Fruit fly (Drosophila melanogaster) whole organism, embryonic: ENCODE results near the gene Sfp93F.

Source experiments
- Blimp-1 ChIP-seq: fragments of 200-800 bp; sonication (Bioruptor generic); optimal IDR thresholded peaks from 3 replicates; lab custom pipeline; 2018; ENCODE audit warnings: missing biosample characterization, missing genetic modification characterization, mild to moderate bottlenecking, moderate library complexity, missing genetic modification reagents
- BtbVII ChIP-seq: fragments of 200-800 bp; sonication (Bioruptor generic); optimal IDR thresholded peaks from 3 replicates; lab custom pipeline; 2017; ENCODE audit warnings: missing biosample characterization, mild to moderate bottlenecking, missing genetic modification characterization
- Bteb2 ChIP-seq: fragments of 200-800 bp; sonication (Bioruptor generic); optimal IDR thresholded peaks from 2 replicates; lab custom pipeline; 2016; ENCODE audit warnings: missing biosample characterization, missing genetic modification characterization
- CG10209 ChIP-seq: fragments of 200-800 bp; sonication (Bioruptor generic); optimal IDR thresholded peaks from 3 replicates; lab custom pipeline; 2017; ENCODE audit warnings: missing biosample characterization, mild to moderate bottlenecking, missing genetic modification characterization, missing genetic modification reagents
- CG10543 ChIP-seq: fragments of 200-800 bp; sonication (Bioruptor generic); optimal IDR thresholded peaks from 3 replicates; lab custom pipeline; 2017; ENCODE audit warnings: missing biosample characterization, mild to moderate bottlenecking, missing genetic modification characterization, moderate library complexity
- CG10565 ChIP-seq: fragments of 200-800 bp; sonication (Bioruptor generic); optimal IDR thresholded peaks from 3 replicates; lab custom pipeline; 2016; ENCODE audit warnings: missing biosample characterization, mild to moderate bottlenecking, missing genetic modification characterization
- CG11247 ChIP-seq: fragments of 200-800 bp; sonication (Bioruptor generic); IDR thresholded peaks from 2 replicates; pipeline ENCODE4 v1.3.6; 2022; ENCODE audit warnings: missing biosample characterization, missing genetic modification characterization
- CG12071 ChIP-seq: fragments of 200-800 bp; sonication (Bioruptor generic); optimal IDR thresholded peaks from 3 replicates; lab custom pipeline; 2018; ENCODE audit warnings: missing biosample characterization, mild to moderate bottlenecking, missing genetic modification characterization
- CG12659 ChIP-seq: fragments of 200-800 bp; sonication (Bioruptor generic); optimal IDR thresholded peaks from 3 replicates; lab custom pipeline; 2017; ENCODE audit warnings: mild to moderate bottlenecking, missing biosample characterization, missing genetic modification reagents, missing genetic modification characterization
- CG17385 ChIP-seq: fragments of 200-800 bp; sonication (Bioruptor generic); optimal IDR thresholded peaks from 3 replicates; lab custom pipeline; 2018; ENCODE audit warnings: missing biosample characterization, mild to moderate bottlenecking, missing genetic modification characterization
- CG17568 ChIP-seq: fragments of 200-800 bp; sonication (Bioruptor generic); optimal IDR thresholded peaks from 2 replicates; lab custom pipeline; 2018; ENCODE audit warnings: missing biosample characterization, mild to moderate bottlenecking, missing genetic modification characterization, moderate library complexity
- CG18262 ChIP-seq: fragments of 200-800 bp; optimal IDR thresholded peaks from 3 replicates; lab custom pipeline; 2019; ENCODE audit warnings: missing biosample characterization, mild to moderate bottlenecking, missing genetic modification characterization, moderate library complexity
- CG3065 ChIP-seq: fragments of 200-800 bp; sonication (Bioruptor generic); optimal IDR thresholded peaks from 2 replicates; lab custom pipeline; 2016; ENCODE audit warnings: missing biosample characterization, missing genetic modification characterization
- CG31441 ChIP-seq: fragments of 200-800 bp; sonication (Bioruptor generic); IDR thresholded peaks from 2 replicates; pipeline ENCODE4 v1.3.6; 2022; ENCODE audit warnings: missing biosample characterization, missing genetic modification characterization
- CG33213 ChIP-seq: fragments of 200-800 bp; sonication (Bioruptor generic); optimal IDR thresholded peaks from 3 replicates; lab custom pipeline; 2016; ENCODE audit warnings: missing biosample characterization, missing genetic modification characterization
- CG6689 ChIP-seq: fragments of 200-800 bp; sonication (Bioruptor generic); IDR thresholded peaks from 2 replicates; pipeline ENCODE4 v1.3.6; 2022; ENCODE audit warnings: missing biosample characterization, missing genetic modification characterization
- CG7357 ChIP-seq: fragments of 200-800 bp; sonication (Bioruptor generic); IDR thresholded peaks from 3 replicates; pipeline ENCODE4 v1.3.6; 2022; ENCODE audit warnings: missing biosample characterization, missing genetic modification characterization
- D19B ChIP-seq: fragments of 200-800 bp; sonication (Bioruptor generic); optimal IDR thresholded peaks from 2 replicates; lab custom pipeline; 2017; ENCODE audit warnings: missing biosample characterization, mild to moderate bottlenecking, missing genetic modification characterization
- Deaf1 ChIP-seq: fragments of 200-800 bp; optimal IDR thresholded peaks from 3 replicates; lab custom pipeline; 2019; ENCODE audit warnings: missing biosample characterization, mild to moderate bottlenecking, missing genetic modification characterization, moderate library complexity
- Dip3 ChIP-seq: fragments of 200-800 bp; sonication (Bioruptor generic); optimal IDR thresholded peaks from 3 replicates; lab custom pipeline; 2016; ENCODE audit warnings: missing biosample characterization, missing genetic modification characterization
- Fer3 ChIP-seq: fragments of 200-800 bp; sonication (Bioruptor generic); optimal IDR thresholded peaks from 2 replicates; lab custom pipeline; 2018; ENCODE audit warnings: missing biosample characterization, mild to moderate bottlenecking, missing genetic modification characterization, moderate library complexity
- Hr51 ChIP-seq, 2 experiments: fragments of 200-800 bp; sonication (Bioruptor generic); optimal IDR thresholded peaks; 2 replicates in 1 of 2; 3 replicates in 1 of 2; lab custom pipeline; 2016 to 2018; ENCODE audit warnings: missing biosample characterization in 2 of 2, missing genetic modification characterization in 2 of 2, mild to moderate bottlenecking in 1 of 2, moderate library complexity in 1 of 2
- MBD-R2 ChIP-seq: fragments of 200-800 bp; sonication (Bioruptor generic); IDR thresholded peaks from 2 replicates; pipeline ENCODE4 v1.3.6; 2022; ENCODE audit warnings: missing biosample characterization, missing genetic modification characterization
- Neu2 ChIP-seq: fragments of 200-800 bp; sonication (Bioruptor generic); optimal IDR thresholded peaks from 3 replicates; lab custom pipeline; 2016; ENCODE audit warnings: missing biosample characterization, missing genetic modification characterization, borderline replicate concordance
- Stat92E ChIP-seq, 3 experiments: fragments of >200 bp in 2 of 3; fragments of 200-800 bp in 1 of 3; sonication (Bioruptor generic) in 1 of 3; optimal IDR thresholded peaks; 2 replicates each; lab custom pipeline; 2017 to 2019; ENCODE audit warnings: missing biosample characterization in 3 of 3, missing genetic modification characterization in 3 of 3, mild to moderate bottlenecking in 1 of 3, moderate library complexity in 1 of 3
- Xrp1 ChIP-seq: fragments of 200-800 bp; sonication (Bioruptor generic); IDR thresholded peaks from 2 replicates; pipeline ENCODE4 v1.3.6; 2022; ENCODE audit warnings: missing biosample characterization, missing genetic modification characterization
- az2 ChIP-seq: fragments of 200-800 bp; sonication (Bioruptor generic); optimal IDR thresholded peaks from 3 replicates; lab custom pipeline; 2016; ENCODE audit warnings: missing biosample characterization, missing genetic modification characterization
- bcd ChIP-seq: fragments of 200-800 bp; sonication (Bioruptor generic); optimal IDR thresholded peaks from 2 replicates; lab custom pipeline; 2017; ENCODE audit warnings: missing biosample characterization, mild to moderate bottlenecking, missing genetic modification characterization
- dmrt99B ChIP-seq: fragments of 200-800 bp; sonication (Bioruptor generic); optimal IDR thresholded peaks from 2 replicates; lab custom pipeline; 2018; ENCODE audit warnings: missing biosample characterization, mild to moderate bottlenecking, missing genetic modification characterization, moderate library complexity
- dpn ChIP-seq, 2 experiments: fragments of 200-800 bp; sonication (Bioruptor generic); optimal IDR thresholded peaks; 3 replicates each; lab custom pipeline; 2016; ENCODE audit warnings: missing biosample characterization in 2 of 2, missing genetic modification characterization in 2 of 2
- eve ChIP-seq, 2 experiments: fragments of >200 bp; optimal IDR thresholded peaks; 2 replicates each; lab custom pipeline; 2017; ENCODE audit warnings: missing biosample characterization in 2 of 2, missing genetic modification characterization in 2 of 2
- fru ChIP-seq: fragments of >200 bp; optimal IDR thresholded peaks from 2 replicates; lab custom pipeline; 2017
- gem ChIP-seq: fragments of 200-800 bp; sonication (Bioruptor generic); optimal IDR thresholded peaks from 2 replicates; lab custom pipeline; 2019; ENCODE audit warnings: missing biosample characterization, mild to moderate bottlenecking, missing genetic modification characterization, moderate library complexity
- hkb ChIP-seq, 2 experiments: fragments of 200-800 bp in 1 of 2; fragments of >200 bp in 1 of 2; sonication (Bioruptor generic) in 1 of 2; IDR thresholded peaks in 1 of 2; optimal IDR thresholded peaks in 1 of 2; 2 replicates each; pipeline versions ENCODE4 v1.3.6 to Lab custom; 2017 to 2022; ENCODE audit warnings: missing biosample characterization in 1 of 2, missing genetic modification characterization in 1 of 2
- ind ChIP-seq: fragments of 200-800 bp; sonication (Bioruptor generic); optimal IDR thresholded peaks from 3 replicates; lab custom pipeline; 2016; ENCODE audit warnings: missing biosample characterization, missing genetic modification characterization
- inv ChIP-seq: fragments of 200-800 bp; sonication (Bioruptor generic); IDR thresholded peaks from 2 replicates; pipeline ENCODE4 v1.3.6; 2022; ENCODE audit warnings: missing biosample characterization, missing genetic modification characterization; ENCODE audit not compliant: partially characterized antibody
- jumu ChIP-seq: fragments of 200-800 bp; sonication (Bioruptor generic); optimal IDR thresholded peaks from 3 replicates; lab custom pipeline; 2016; ENCODE audit warnings: missing biosample characterization, missing genetic modification characterization
- klu ChIP-seq: fragments of 200-800 bp; sonication (Bioruptor generic); IDR thresholded peaks from 2 replicates; pipeline ENCODE4 v1.3.6; 2022; ENCODE audit warnings: missing biosample characterization, missing genetic modification characterization
- lab ChIP-seq: fragments of 200-800 bp; sonication (Bioruptor generic); optimal IDR thresholded peaks from 3 replicates; lab custom pipeline; 2017; ENCODE audit warnings: missing biosample characterization, missing genetic modification characterization, mild to moderate bottlenecking, moderate library complexity, missing genetic modification reagents
- nerfin-1 ChIP-seq: fragments of 200-800 bp; sonication (Bioruptor generic); optimal IDR thresholded peaks from 3 replicates; lab custom pipeline; 2019; ENCODE audit warnings: missing biosample characterization, mild to moderate bottlenecking, missing genetic modification characterization, moderate library complexity
- nerfin-2 ChIP-seq: fragments of 200-800 bp; sonication (Bioruptor generic); IDR thresholded peaks from 2 replicates; pipeline ENCODE4 v1.3.6; 2022; ENCODE audit warnings: missing biosample characterization, missing genetic modification characterization; ENCODE audit not compliant: partially characterized antibody
- pb ChIP-seq: fragments of 200-800 bp; sonication (Bioruptor generic); optimal IDR thresholded peaks from 3 replicates; lab custom pipeline; 2016; ENCODE audit warnings: missing biosample characterization, missing genetic modification characterization
- phol ChIP-seq: fragments of 200-800 bp; sonication (Bioruptor generic); optimal IDR thresholded peaks from 3 replicates; lab custom pipeline; 2018; ENCODE audit warnings: missing biosample characterization, mild to moderate bottlenecking, missing genetic modification characterization, moderate library complexity
- row ChIP-seq: fragments of 200-800 bp; sonication (Bioruptor generic); IDR thresholded peaks from 3 replicates; pipeline ENCODE4 v1.3.6; 2022; ENCODE audit warnings: missing biosample characterization, missing genetic modification characterization
- scrt ChIP-seq: fragments of 200-800 bp; sonication (Bioruptor generic); optimal IDR thresholded peaks from 2 replicates; lab custom pipeline; 2018; ENCODE audit warnings: missing biosample characterization, mild to moderate bottlenecking, missing genetic modification characterization, moderate library complexity
- sug ChIP-seq: fragments of 200-800 bp; optimal IDR thresholded peaks from 2 replicates; lab custom pipeline; 2019; ENCODE audit warnings: missing biosample characterization, mild to moderate bottlenecking, missing genetic modification characterization, moderate library complexity
- tap ChIP-seq: fragments of 200-800 bp; optimal IDR thresholded peaks from 3 replicates; lab custom pipeline; 2019; ENCODE audit warnings: missing biosample characterization, mild to moderate bottlenecking, missing genetic modification characterization, moderate library complexity
- tgo ChIP-seq: fragments of 200-800 bp; sonication (Bioruptor generic); IDR thresholded peaks from 3 replicates; pipeline ENCODE4 v1.3.6; 2022; ENCODE audit warnings: missing biosample characterization, missing genetic modification characterization
- unc-4 ChIP-seq: fragments of 200-800 bp; sonication (Bioruptor generic); IDR thresholded peaks from 2 replicates; pipeline ENCODE4 v1.3.6; 2022; ENCODE audit warnings: missing biosample characterization, missing genetic modification characterization; ENCODE audit not compliant: partially characterized antibody
- vvl ChIP-seq: fragments of 200-800 bp; sonication (Bioruptor generic); IDR thresholded peaks from 2 replicates; pipeline ENCODE4 v1.3.6; 2022; ENCODE audit warnings: missing biosample characterization, missing genetic modification characterization

The Sfp93F gene

DNA sequence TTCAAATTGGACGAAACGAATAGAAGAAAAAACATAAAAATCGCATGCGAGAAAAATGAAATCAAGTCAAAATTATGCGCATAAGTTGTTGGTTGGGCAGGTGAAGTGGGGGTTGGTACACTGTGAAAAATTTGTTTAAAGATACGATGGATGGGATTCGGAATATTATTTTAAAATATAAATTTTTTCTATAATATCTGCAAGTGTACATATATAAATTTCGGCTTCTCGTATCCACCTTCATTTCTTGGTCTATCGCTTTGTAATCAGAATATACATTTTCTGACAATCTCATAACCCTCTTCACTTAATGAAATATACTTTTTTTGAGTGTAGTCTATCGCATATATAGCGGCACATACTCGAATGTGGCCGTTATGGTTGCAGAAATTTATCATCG is 32.8 kb downstream of the Sfp93F start (continued):
- no peak for TF ChIP-seq CG10209 (GFP tag; lab: Kevin White, UChicago)
- peak; percentile 77 for TF ChIP-seq vvl (GFP tag; lab: Robert Waterston, UW)
- TF ChIP-seq CG12071: no peak
- no peak for TF ChIP-seq CG10565 (GFP tag; lab: Kevin White, UChicago)
- no peak for TF ChIP-seq inv (GFP tag; lab: Robert Waterston, UW)
- TF ChIP-seq gem (tag; lab: Kevin White, UChicago): peak; percentile 62
- no peak for TF ChIP-seq CG7357 (GFP tag; lab: Robert Waterston, UW)
- no peak for TF ChIP-seq Stat92E (GFP tag; optimal IDR thresholded peaks at IDR 0.05; lab: Kevin White, UChicago)
- TF ChIP-seq D19B: no peak
- no peak for TF ChIP-seq nerfin-1 (tag; lab: Kevin White, UChicago)
- peak; percentile 41 for TF ChIP-seq phol (tag; lab: Kevin White, UChicago)
- no peak for TF ChIP-seq nerfin-2 (GFP tag; lab: Robert Waterston, UW)
- peak; percentile 40 for TF ChIP-seq az2
- TF ChIP-seq Bteb2 (GFP tag; lab: Kevin White, UChicago): no peak
- peak; percentile 13 for TF ChIP-seq CG17385 (GFP tag; lab: Kevin White, UChicago)
- peak; percentile 0 for TF ChIP-seq bcd (GFP tag; lab: Kevin White, UChicago)
- TF ChIP-seq CG6689 (GFP tag; lab: Robert Waterston, UW): 0 out of 2 replicates have a peak, but pooled peaks have one; percentile 18
- TF ChIP-seq CG11247 (GFP tag; lab: Robert Waterston, UW): no peak
- peak; percentile 60 for TF ChIP-seq CG31441
- peak; percentile 17; the same call in 1 of the 2 replicates for TF ChIP-seq Xrp1 (GFP tag; lab: Robert Waterston, UW)
- no peak for TF ChIP-seq row (GFP tag; lab: Robert Waterston, UW)
- no peak for TF ChIP-seq klu (GFP tag; lab: Robert Waterston, UW)
- no peak for TF ChIP-seq hkb (optimal IDR thresholded peaks at IDR 0.05; lab: Kevin White, UChicago)
- TF ChIP-seq hkb (GFP tag; IDR thresholded peaks at IDR 0.05; lab: Robert Waterston, UW): 0 out of 2 replicates have a peak, but pooled peaks have one; percentile 37
- no peak for TF ChIP-seq CG17568
- no peak for TF ChIP-seq unc-4 (GFP tag; lab: Robert Waterston, UW)
- TF ChIP-seq Neu2 (GFP tag; lab: Kevin White, UChicago): no peak
- TF ChIP-seq CG33213: no peak
- TF ChIP-seq lab: peak; percentile 46
- no peak for TF ChIP-seq tap (tag; lab: Kevin White, UChicago)
- peak in 1 of 2 experiments; percentile 58 for TF ChIP-seq Hr51 (GFP tag; optimal IDR thresholded peaks at IDR 0.05; lab: Kevin White, UChicago)
- no peak for TF ChIP-seq Deaf1 (tag; lab: Kevin White, UChicago)
- TF ChIP-seq CG18262 (tag; lab: Kevin White, UChicago): peak; percentile 32
- peak; percentile 17; the same call in 1 of the 3 replicates for TF ChIP-seq tgo (GFP tag; lab: Robert Waterston, UW)
- peak in 1 of 2 experiments; percentile 28 for TF ChIP-seq eve (GFP tag; optimal IDR thresholded peaks at IDR 0.05; lab: Kevin White, UChicago)
- no peak for TF ChIP-seq MBD-R2 (GFP tag; lab: Robert Waterston, UW)
- TF ChIP-seq fru (lab: Kevin White, UChicago): no peak
- no peak for TF ChIP-seq Fer3 (tag; lab: Kevin White, UChicago)
- no peak for TF ChIP-seq Dip3
- no peak for TF ChIP-seq scrt (GFP tag; lab: Kevin White, UChicago)
- peak; percentile 0 for TF ChIP-seq BtbVII (GFP tag; lab: Kevin White, UChicago)
- TF ChIP-seq Blimp-1 (GFP tag; lab: Kevin White, UChicago): peak; percentile 30
- TF ChIP-seq CG3065 (GFP tag; lab: Kevin White, UChicago): no peak
- peak in 1 of 2 experiments; percentile 6 for TF ChIP-seq dpn (GFP tag; optimal IDR thresholded peaks at IDR 0.05; lab: Kevin White, UChicago)
- TF ChIP-seq CG12659 (GFP tag; lab: Kevin White, UChicago): peak; percentile 8
- no peak for TF ChIP-seq pb (GFP tag; lab: Kevin White, UChicago)
- TF ChIP-seq dmrt99B (tag; lab: Kevin White, UChicago): peak; percentile 57
- no peak for TF ChIP-seq jumu (GFP tag; lab: Kevin White, UChicago)
- TF ChIP-seq ind (GFP tag; lab: Kevin White, UChicago): peak; percentile 14
- no peak for TF ChIP-seq CG10543 (GFP tag; lab: Kevin White, UChicago)
- TF ChIP-seq sug: no peak
